Worm (Caenorhabditis elegans): ENCODE results near the gene epg-3.

Gene epg-3

DNA sequence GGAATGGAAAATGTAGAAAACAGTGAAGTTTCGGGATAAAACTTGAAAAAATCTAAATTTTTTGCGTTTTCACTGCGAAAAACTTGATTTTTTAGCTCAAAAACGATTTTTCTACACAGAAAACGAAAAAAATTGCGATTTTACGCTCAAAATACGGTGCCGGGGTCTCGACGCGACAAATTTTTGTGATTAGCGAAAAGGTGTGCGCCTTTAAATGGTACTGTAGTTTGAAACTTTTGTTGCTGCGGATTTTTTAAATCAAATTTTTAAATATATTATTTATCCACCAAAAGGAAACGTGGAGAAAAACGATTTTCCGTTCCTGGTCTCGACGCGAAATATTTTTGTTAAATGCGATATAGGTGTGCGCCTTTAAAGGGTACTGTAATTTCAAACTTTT is 27.3 kb upstream of the epg-3 start:
- no peak for TF ChIP-seq nhr-43 (tag; optimal IDR thresholded peaks at IDR 0.05; ENCODE audit: poor library complexity, severe bottlenecking)
- TF ChIP-seq nhr-11 (tag; optimal IDR thresholded peaks at IDR 0.05), result no peak
- no peak for TF ChIP-seq unc-62 (GFP tag; optimal IDR thresholded peaks at IDR 0.05)
- TF ChIP-seq fos-1 (tag; optimal IDR thresholded peaks at IDR 0.05), result no peak
- TF ChIP-seq elt-3 (tag; optimal IDR thresholded peaks at IDR 0.05), result no peak
- no peak for TF ChIP-seq egl-27 (tag; optimal IDR thresholded peaks at IDR 0.05)
- TF ChIP-seq nhr-67 (tag; optimal IDR thresholded peaks at IDR 0.05), result no peak
- TF ChIP-seq ceh-9 (tag; optimal IDR thresholded peaks at IDR 0.05), result no peak
- TF ChIP-seq ztf-4 (tag; optimal IDR thresholded peaks at IDR 0.05), result no peak
- TF ChIP-seq nhr-76 (tag; optimal IDR thresholded peaks at IDR 0.05), result no peak

DNA sequence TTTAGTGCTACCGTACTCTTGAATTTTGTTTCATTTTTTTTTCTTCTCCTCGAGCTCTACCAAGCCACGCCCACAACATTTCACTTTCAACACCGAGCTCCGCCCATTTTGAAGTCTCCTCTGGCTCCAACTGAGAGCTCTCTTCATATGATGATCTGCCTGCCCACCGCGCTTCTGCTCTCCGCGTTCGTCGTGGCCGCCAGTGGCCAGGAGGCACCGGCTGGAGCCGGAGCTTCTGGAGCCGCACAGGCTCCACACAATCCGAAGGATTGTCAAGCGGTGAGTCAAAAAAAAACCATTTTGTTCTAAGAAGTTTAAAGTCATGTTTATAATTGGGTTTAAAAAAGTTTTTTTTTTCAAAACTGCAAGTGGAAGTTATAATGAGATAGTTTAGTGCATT is 24.2 kb upstream of the epg-3 start, which contains the start of gene flp-14:
TSS of gene flp-14 (plus strand) at position 146 of the 400 bp plus-strand sequence.
- TF ChIP-seq sea-2 (GFP tag; optimal IDR thresholded peaks at IDR 0.05) (no peak), snpc-4 (tag; optimal IDR thresholded peaks at IDR 0.05) (no peak), fos-1 (tag; optimal IDR thresholded peaks at IDR 0.05) (no peak), fkh-10 (GFP tag; optimal IDR thresholded peaks at IDR 0.05) (no peak), hmg-11 (tag; optimal IDR thresholded peaks at IDR 0.05) (no peak), tbx-2 (tag; optimal IDR thresholded peaks at IDR 0.05) (no peak), ceh-16 (tag; optimal IDR thresholded peaks at IDR 0.05) (no peak), nhr-43 (tag; optimal IDR thresholded peaks at IDR 0.05; ENCODE audit: poor library complexity, severe bottlenecking) (no peak), ama-1 (optimal IDR thresholded peaks at IDR 0.05) (no peak), ztf-11 (tag; optimal IDR thresholded peaks at IDR 0.05) (no peak), ceh-82 (tag; optimal IDR thresholded peaks at IDR 0.05) (no peak), unc-62 (GFP tag; optimal IDR thresholded peaks at IDR 0.05) (no peak), eor-1 (tag; optimal IDR thresholded peaks at IDR 0.05) (no peak), nhr-77 (tag; optimal IDR thresholded peaks at IDR 0.05) (no peak)

ce11 chrIII:12916459-12916858 is 18.1 kb upstream of the epg-3 start:
- TF ChIP-seq ztf-4 (tag; optimal IDR thresholded peaks at IDR 0.05) (no peak), snpc-4 (tag; optimal IDR thresholded peaks at IDR 0.05) (no peak), sea-2 (GFP tag; optimal IDR thresholded peaks at IDR 0.05) (no peak), lin-39 (tag; optimal IDR thresholded peaks at IDR 0.05) (no peak), elt-1 (tag; optimal IDR thresholded peaks at IDR 0.05) (no peak), aly-2 (tag; optimal IDR thresholded peaks at IDR 0.05) (no peak), elt-2 (tag; optimal IDR thresholded peaks at IDR 0.05) (no peak)

DNA sequence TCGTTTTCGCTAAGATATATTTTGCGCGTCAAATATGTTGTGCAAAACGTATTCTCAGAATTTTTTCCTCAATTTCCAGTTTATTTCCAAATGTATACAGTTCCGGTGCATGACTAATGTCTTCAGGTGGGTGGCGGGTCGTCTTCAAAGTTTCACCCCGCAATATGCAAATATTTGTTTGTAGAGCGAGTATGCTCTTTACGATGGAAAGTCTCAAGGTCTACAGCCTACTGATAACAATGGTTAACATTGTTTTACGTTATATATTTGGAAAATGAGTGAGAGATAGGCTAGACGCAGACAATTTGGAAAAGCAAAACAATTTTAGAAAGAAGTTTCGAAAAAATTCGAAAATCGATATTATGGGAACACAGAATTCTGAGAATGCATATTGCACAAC is 16.7 kb upstream of the epg-3 start:
- TF ChIP-seq hmg-11 (tag; optimal IDR thresholded peaks at IDR 0.05) (no peak), pha-4 (tag; optimal IDR thresholded peaks at IDR 0.05) (peak; percentile 56), elt-2 (tag; optimal IDR thresholded peaks at IDR 0.05) (peak; percentile 48), snpc-4 (tag; optimal IDR thresholded peaks at IDR 0.05) (no peak), R02D3.7 (tag; optimal IDR thresholded peaks at IDR 0.05) (no peak), pqm-1 (tag; optimal IDR thresholded peaks at IDR 0.05) (peak; percentile 36)

DNA sequence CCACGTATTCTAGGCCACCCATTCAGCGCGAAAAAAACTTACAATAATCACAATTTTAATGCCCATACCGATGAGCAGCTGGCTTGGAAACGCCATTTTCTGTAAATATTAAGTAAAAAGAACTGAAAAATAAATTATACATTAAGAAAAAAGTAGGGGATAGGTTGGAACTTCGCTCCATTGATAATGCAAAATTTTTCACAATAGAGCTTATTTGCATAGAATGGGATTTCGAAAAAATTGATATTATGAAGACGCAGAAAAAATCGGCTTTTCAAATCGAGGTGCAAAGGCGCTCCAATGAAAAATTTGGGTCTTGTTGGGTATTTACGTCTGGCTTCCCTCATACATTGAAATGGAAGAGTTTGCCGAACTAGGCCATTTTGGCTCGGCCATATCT is 15.9 kb upstream of the epg-3 start, which contains the start of gene Y37D8A.16:
TSS of gene Y37D8A.16 (minus strand) at position 101 of the 400 bp plus-strand sequence.
- no peak for TF ChIP-seq ztf-11 (tag; optimal IDR thresholded peaks at IDR 0.05)
- TF ChIP-seq pqm-1 (tag; optimal IDR thresholded peaks at IDR 0.05), result no peak
- TF ChIP-seq nhr-67 (tag; optimal IDR thresholded peaks at IDR 0.05), result no peak
- no peak for TF ChIP-seq pha-4 (tag; optimal IDR thresholded peaks at IDR 0.05)
- no peak for TF ChIP-seq elt-2 (tag; optimal IDR thresholded peaks at IDR 0.05)
- no peak for TF ChIP-seq elt-1 (tag; optimal IDR thresholded peaks at IDR 0.05)
- TF ChIP-seq mdl-1 (tag; optimal IDR thresholded peaks at IDR 0.05), result no peak
- no peak for TF ChIP-seq ZK546.5 (tag; optimal IDR thresholded peaks at IDR 0.05)
- TF ChIP-seq skn-1 (tag; optimal IDR thresholded peaks at IDR 0.05), result no peak

DNA sequence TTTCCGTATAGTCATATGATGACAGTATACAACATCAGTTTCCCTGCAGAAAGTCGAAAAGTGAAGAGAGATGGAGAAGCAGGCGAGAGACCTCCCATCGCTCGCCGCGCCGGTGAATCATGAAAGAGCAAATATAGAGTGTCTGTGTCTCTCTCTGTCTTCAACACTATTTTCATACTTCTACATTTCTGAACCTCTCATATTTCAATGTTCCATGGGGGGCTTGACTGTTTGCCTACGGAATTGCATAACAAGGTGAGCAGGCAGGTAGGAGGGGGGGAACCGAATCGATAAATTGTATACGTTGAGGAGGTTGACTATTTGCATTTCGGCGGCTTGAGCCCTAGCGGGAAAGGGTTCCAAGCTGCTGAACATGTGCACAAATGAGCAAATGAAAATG is 14.6 kb upstream of the epg-3 start:
- TF ChIP-seq jun-1 (tag; optimal IDR thresholded peaks at IDR 0.05) (peak; percentile 72), pqm-1 (tag; optimal IDR thresholded peaks at IDR 0.05) (peak; percentile 41), mml-1 (tag; optimal IDR thresholded peaks at IDR 0.05) (no peak), fos-1 (tag; optimal IDR thresholded peaks at IDR 0.05) (peak; percentile 48), nhr-23 (tag; optimal IDR thresholded peaks at IDR 0.05) (no peak), pha-4 (tag; optimal IDR thresholded peaks at IDR 0.05) (peak; percentile 95), elt-2 (tag; optimal IDR thresholded peaks at IDR 0.05) (peak; percentile 53), hmg-11 (tag; optimal IDR thresholded peaks at IDR 0.05) (peak; percentile 69)
